Fruit fly (Drosophila melanogaster): Measurements from ENCODE around the gene nac.

Gene nac

dm6 chr3R:8290478-8290877, 13.3 kb downstream of the nac start, which contains the start of gene CG11672:
Gene CG11672 (minus strand): TSS chr3R:8290578.
- TF ChIP-seq topi (GFP tag; optimal IDR thresholded peaks at IDR 0.05): no peak

- TF ChIP-seq pdm3 (GFP tag; optimal IDR thresholded peaks at IDR 0.05) (no peak), CG32006 (GFP tag; optimal IDR thresholded peaks at IDR 0.05) (no peak), svp (GFP tag) (peak; percentile 45)
These were observed 15.0 kb downstream of the nac start for dm6 chr3R:8288790-8289189.

dm6 chr3R:8287697-8288096, 16.1 kb downstream of the nac start, which contains the start of gene Nazo:
Gene Nazo (plus strand): TSS chr3R:8287876.
- TF ChIP-seq CG10669 (GFP tag; optimal IDR thresholded peaks at IDR 0.05) (no peak), ss (GFP tag; optimal IDR thresholded peaks at IDR 0.05) (no peak), Hr4 (GFP tag; optimal IDR thresholded peaks at IDR 0.05) (no peak), vri (GFP tag; optimal IDR thresholded peaks at IDR 0.05) (no peak), OdsH (GFP tag; optimal IDR thresholded peaks at IDR 0.05) (no peak), Ets21C (GFP tag; optimal IDR thresholded peaks at IDR 0.05) (no peak), Sox14 (GFP tag; optimal IDR thresholded peaks at IDR 0.05) (no peak), CG16779 (tag; optimal IDR thresholded peaks at IDR 0.05) (no peak)

dm6 chr3R:8285727-8286344, 18.0 kb downstream of the nac start:
- TF ChIP-seq Lpt (GFP tag; optimal IDR thresholded peaks at IDR 0.05) (no peak), CG32006 (GFP tag; optimal IDR thresholded peaks at IDR 0.05) (no peak), CG10669 (GFP tag; optimal IDR thresholded peaks at IDR 0.05) (no peak), CG11294 (GFP tag; IDR thresholded peaks at IDR 0.05) (no peak), CG8632 (GFP tag; optimal IDR thresholded peaks at IDR 0.05) (no peak), Hr4 (GFP tag; optimal IDR thresholded peaks at IDR 0.05) (no peak), CG8119 (GFP tag; IDR thresholded peaks at IDR 0.05) (no peak)

dm6 chr3R:8284234-8284633, 19.6 kb downstream of the nac start:
- TF ChIP-seq ss (GFP tag; optimal IDR thresholded peaks at IDR 0.05) (no peak), CG8632 (GFP tag; optimal IDR thresholded peaks at IDR 0.05) (no peak), topi (GFP tag; optimal IDR thresholded peaks at IDR 0.05) (no peak), CG31627 (GFP tag; optimal IDR thresholded peaks at IDR 0.05) (no peak), Gug (GFP tag; IDR thresholded peaks at IDR 0.05) (no peak), Hr4 (GFP tag; optimal IDR thresholded peaks at IDR 0.05) (no peak), CG11902 (GFP tag; optimal IDR thresholded peaks at IDR 0.05) (no peak)

dm6 chr3R:8282727-8283126, 21.1 kb downstream of the nac start:
- TF ChIP-seq CG8319 (GFP tag; optimal IDR thresholded peaks at IDR 0.05) (no peak), lz (GFP tag; optimal IDR thresholded peaks at IDR 0.05) (peak; percentile 27), Blimp-1 (GFP tag; optimal IDR thresholded peaks at IDR 0.05) (peak; percentile 53), esn (GFP tag; optimal IDR thresholded peaks at IDR 0.05) (peak; percentile 54), CG11294 (GFP tag; IDR thresholded peaks at IDR 0.05) (no peak), CG1621 (tag; optimal IDR thresholded peaks at IDR 0.05) (no peak), CG6163 (GFP tag; IDR thresholded peaks at IDR 0.05) (no peak), Sox102F (GFP tag; optimal IDR thresholded peaks at IDR 0.05) (peak; percentile 59), pdm3 (GFP tag; optimal IDR thresholded peaks at IDR 0.05) (peak; percentile 0), Ets21C (GFP tag; optimal IDR thresholded peaks at IDR 0.05) (peak; percentile 24), CG10631 (GFP tag; optimal IDR thresholded peaks at IDR 0.05) (no peak), CG6792 (GFP tag; optimal IDR thresholded peaks at IDR 0.05) (peak; percentile 4), CG11762 (GFP tag; optimal IDR thresholded peaks at IDR 0.05; ENCODE audit: insufficient read depth) (no peak), vri (GFP tag; optimal IDR thresholded peaks at IDR 0.05) (peak; percentile 5), topi (GFP tag; optimal IDR thresholded peaks at IDR 0.05) (peak; percentile 45), svp (GFP tag) (peak; percentile 81), Eip78C (GFP tag) (peak; percentile 82), Hr39 (GFP tag; optimal IDR thresholded peaks at IDR 0.05) (peak; percentile 54), cyc (GFP tag; optimal IDR thresholded peaks at IDR 0.05) (peak; percentile 19), salr (GFP tag; optimal IDR thresholded peaks at IDR 0.05) (no peak), CG3032 (tag; optimal IDR thresholded peaks at IDR 0.05) (no peak), fd59A (GFP tag; optimal IDR thresholded peaks at IDR 0.05) (no peak), CG34406 (GFP tag; optimal IDR thresholded peaks at IDR 0.05) (peak; percentile 22), Met (GFP tag; optimal IDR thresholded peaks at IDR 0.05) (peak; percentile 55), eg (GFP tag; IDR thresholded peaks at IDR 0.05) (no peak), Smox (GFP tag; optimal IDR thresholded peaks at IDR 0.05) (peak; percentile 51), CG31627 (GFP tag; optimal IDR thresholded peaks at IDR 0.05) (peak; percentile 33)

Measured in whole organism, prepupa.